Fruit fly (Drosophila melanogaster) S2 (cell line): ENCODE measurements around the gene futsch.

Source experiments
- CG8478 ChIP-seq: fragments of >200 bp; optimal IDR thresholded peaks from 2 replicates; lab custom pipeline; 2018
- CTCF ChIP-seq, 2 experiments: fragments of >200 bp; optimal IDR thresholded peaks; 2 replicates each; lab custom pipeline; 2018

- TF ChIP-seq CG8478 (lab: Kevin White, UChicago): no peak
- no peak for TF ChIP-seq CTCF (optimal IDR thresholded peaks at IDR 0.05; lab: Kevin White, UChicago)
These were observed at the start of gene futsch for dm6 chrX:1408964-1409363.
